Fruit fly (Drosophila melanogaster): ENCODE data around the gene tey.

The tey gene

DNA sequence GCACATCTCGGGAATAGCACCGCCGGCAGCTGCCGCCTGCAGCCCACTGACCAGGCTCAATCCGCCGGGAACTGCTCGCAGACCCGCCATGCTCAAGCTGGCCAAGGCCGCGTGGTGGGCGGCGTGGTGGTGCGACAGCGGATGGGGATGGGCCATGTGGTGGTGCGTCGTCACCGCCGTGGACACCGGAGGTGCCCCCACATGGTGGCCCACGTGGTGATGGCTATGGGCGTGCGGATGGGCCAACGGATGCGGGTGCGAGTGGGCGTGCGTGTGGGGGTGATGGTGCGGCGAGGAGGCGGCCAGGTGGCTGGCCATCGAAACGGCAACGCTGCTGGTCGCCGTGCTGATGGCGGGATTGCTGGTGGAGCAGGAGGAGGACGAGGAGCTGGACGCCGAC lies 10.4 kb downstream of the tey start (continued):
- TF ChIP-seq ro (GFP tag; IDR thresholded peaks at IDR 0.05) (0 out of 2 replicates have a peak, but pooled peaks have one; percentile 5), CG8478 (optimal IDR thresholded peaks at IDR 0.05) (peak; percentile 46), Med (GFP tag) (peak; percentile 60)

- TF ChIP-seq Pdp1 (GFP tag; optimal IDR thresholded peaks at IDR 0.05): peak in 1 of 2 experiments; percentile 88
- TF ChIP-seq Myb (GFP tag; optimal IDR thresholded peaks at IDR 0.05): peak; percentile 20
- TF ChIP-seq Taf1 (GFP tag; IDR thresholded peaks at IDR 0.05): no peak
- TF ChIP-seq zfh1 (GFP tag; IDR thresholded peaks at IDR 0.05): no peak
- TF ChIP-seq CG17385 (GFP tag; optimal IDR thresholded peaks at IDR 0.05): no peak
- TF ChIP-seq CG33557 (GFP tag; optimal IDR thresholded peaks at IDR 0.05): no peak
- TF ChIP-seq pita (GFP tag; optimal IDR thresholded peaks at IDR 0.05): peak; percentile 19
- 0 out of 3 replicates have a peak, but pooled peaks have one; percentile 28 for TF ChIP-seq CG6791 (GFP tag; IDR thresholded peaks at IDR 0.05; ENCODE audit: partially characterized antibody)
- peak; percentile 24; the same call in 1 of the 2 replicates for TF ChIP-seq Drgx (GFP tag; IDR thresholded peaks at IDR 0.05)
- peak; percentile 28 for TF ChIP-seq sens (GFP tag)
- TF ChIP-seq nom (GFP tag; optimal IDR thresholded peaks at IDR 0.05): peak; percentile 77
- peak; percentile 78 for TF ChIP-seq CG17359 (tag; optimal IDR thresholded peaks at IDR 0.05)
- TF ChIP-seq H15 (GFP tag; IDR thresholded peaks at IDR 0.05): 0 out of 3 replicates have a peak, but pooled peaks have one; percentile 17
- 0 out of 3 replicates have a peak, but pooled peaks have one; percentile 15 for TF ChIP-seq C15 (GFP tag; IDR thresholded peaks at IDR 0.05)
- peak; percentile 68 for TF ChIP-seq Med (GFP tag)
- TF ChIP-seq CG32772 (GFP tag; IDR thresholded peaks at IDR 0.05): peak; percentile 81
- peak in 1 of 2 experiments; percentile 39 for TF ChIP-seq bsh (GFP tag; optimal IDR thresholded peaks at IDR 0.05)
- TF ChIP-seq amos (GFP tag; IDR thresholded peaks at IDR 0.05; ENCODE audit: partially characterized antibody): peak; percentile 25; the same call in 1 of the 2 replicates
- TF ChIP-seq NC2α (GFP tag; optimal IDR thresholded peaks at IDR 0.05): no peak
- no peak for TF ChIP-seq pan (optimal IDR thresholded peaks at IDR 0.05)
- TF ChIP-seq pan (GFP tag; optimal IDR thresholded peaks at IDR 0.05 in 1 of 2, IDR thresholded peaks at IDR 0.05 in 1 of 2): peak in 1 of 2 experiments; percentile 16
- TF ChIP-seq Rfx (GFP tag; IDR thresholded peaks at IDR 0.05): 0 out of 2 replicates have a peak, but pooled peaks have one; percentile 13
- peak; percentile 74 for TF ChIP-seq CTCF (GFP tag; optimal IDR thresholded peaks at IDR 0.05)
- no peak for TF ChIP-seq gsb (GFP tag; IDR thresholded peaks at IDR 0.05)
- no peak for TF ChIP-seq Jarid2 (GFP tag; optimal IDR thresholded peaks at IDR 0.05)
- TF ChIP-seq Lim3 (GFP tag; IDR thresholded peaks at IDR 0.05): no peak
- no peak for TF ChIP-seq TFAM (GFP tag; optimal IDR thresholded peaks at IDR 0.05)
- no peak for TF ChIP-seq Dad (GFP tag; optimal IDR thresholded peaks at IDR 0.05)
- no peak for TF ChIP-seq D19B (GFP tag; optimal IDR thresholded peaks at IDR 0.05)
- TF ChIP-seq Dfd (GFP tag; optimal IDR thresholded peaks at IDR 0.05): no peak
- TF ChIP-seq sqz (GFP tag; optimal IDR thresholded peaks at IDR 0.05): peak; percentile 25
- peak; percentile 17 for TF ChIP-seq CG3065 (GFP tag; optimal IDR thresholded peaks at IDR 0.05)
Observed at dm6 chr3L:19650588-19650987, 13.3 kb downstream of the tey start.

DNA sequence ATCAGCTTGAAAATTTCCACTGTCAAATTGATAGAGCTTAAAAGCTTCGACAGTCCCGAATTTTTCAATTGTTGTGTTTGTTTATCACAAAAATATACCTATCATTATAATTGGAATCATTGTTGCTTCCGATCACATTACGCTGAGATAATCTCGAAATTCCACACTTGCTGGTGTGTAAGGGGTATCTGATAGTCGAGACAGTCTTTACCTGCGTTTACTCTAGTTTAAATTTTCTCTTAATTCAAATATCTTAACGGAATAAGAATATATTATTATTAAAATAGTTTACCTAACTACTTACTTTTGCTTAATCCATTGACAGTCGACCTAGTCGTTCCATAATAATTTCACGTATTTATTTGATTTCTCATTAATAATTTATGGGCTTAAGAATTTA lies 13.8 kb downstream of the tey start:
- TF ChIP-seq Bgb (GFP tag; IDR thresholded peaks at IDR 0.05; ENCODE audit: partially characterized antibody) (peak; percentile 28; the same call in 1 of the 2 replicates), D19B (GFP tag; optimal IDR thresholded peaks at IDR 0.05) (peak; percentile 90), Scr (GFP tag; IDR thresholded peaks at IDR 0.05; ENCODE audit: partially characterized antibody) (peak; percentile 64), HLH4C (GFP tag; IDR thresholded peaks at IDR 0.05; ENCODE audit: partially characterized antibody) (peak; percentile 92), hb (GFP tag; IDR thresholded peaks at IDR 0.05; ENCODE audit: partially characterized antibody) (peak; percentile 69; the same call in 2 of the 3 replicates), CG6765 (GFP tag; optimal IDR thresholded peaks at IDR 0.05) (no peak), CG14860 (GFP tag; IDR thresholded peaks at IDR 0.05; ENCODE audit: partially characterized antibody) (peak; percentile 74), inv (GFP tag; IDR thresholded peaks at IDR 0.05; ENCODE audit: partially characterized antibody) (peak; percentile 37; the same call in 1 of the 2 replicates), mld (GFP tag; IDR thresholded peaks at IDR 0.05; ENCODE audit: partially characterized antibody) (peak; percentile 79), CG34224 (GFP tag; IDR thresholded peaks at IDR 0.05; ENCODE audit: partially characterized antibody) (peak; percentile 20; the same call in 1 of the 3 replicates), CG16813 (GFP tag; IDR thresholded peaks at IDR 0.05; ENCODE audit: partially characterized antibody) (peak; percentile 73), nerfin-2 (GFP tag; IDR thresholded peaks at IDR 0.05; ENCODE audit: partially characterized antibody) (peak; percentile 74; the same call in 1 of the 2 replicates), CG7963 (GFP tag; IDR thresholded peaks at IDR 0.05; ENCODE audit: partially characterized antibody) (peak; percentile 72), sug (tag; optimal IDR thresholded peaks at IDR 0.05) (no peak), sens-2 (GFP tag; IDR thresholded peaks at IDR 0.05) (no peak), ato (GFP tag; IDR thresholded peaks at IDR 0.05; ENCODE audit: partially characterized antibody) (0 out of 2 replicates have a peak, but pooled peaks have one; percentile 26)
